Fruit fly (Drosophila melanogaster) whole organism, wandering third instar larva: ENCODE measurements around the gene VhaPPA1-2.
A peak's percentile ranks its signal among the peaks of the same experiment; 100 is the strongest.

Experiments used
- Abd-B ChIP-seq: fragments of >200 bp; optimal IDR thresholded peaks from 2 replicates; lab custom pipeline; 2017; ENCODE audit warnings: missing biosample characterization, missing genetic modification characterization
- CG32264 ChIP-seq: fragments of 200-800 bp; sonication (Bioruptor generic); optimal IDR thresholded peaks from 2 replicates; lab custom pipeline; 2016; ENCODE audit warnings: missing biosample characterization, missing genetic modification characterization
- CG9705 ChIP-seq: fragments of 200-800 bp; sonication (Bioruptor generic); optimal IDR thresholded peaks from 2 replicates; lab custom pipeline; 2018; ENCODE audit warnings: missing biosample characterization, mild to moderate bottlenecking, missing genetic modification characterization
- CrebA ChIP-seq: fragments of 200-800 bp; sonication (Bioruptor generic); optimal IDR thresholded peaks from 2 replicates; lab custom pipeline; 2016; ENCODE audit warnings: missing biosample characterization, mild to moderate bottlenecking, missing genetic modification characterization, borderline replicate concordance
- Dfd ChIP-seq: fragments of >200 bp; optimal IDR thresholded peaks from 2 replicates; lab custom pipeline; 2017; ENCODE audit warnings: missing biosample characterization, missing genetic modification characterization
- Dif ChIP-seq: fragments of 200-275, 200-300 bp; sonication (Bioruptor generic); optimal IDR thresholded peaks from 2 replicates; lab custom pipeline; 2018; ENCODE audit warnings: missing biosample characterization, missing genetic modification characterization; ENCODE audit not compliant: partially characterized antibody
- GATAd ChIP-seq: sonication (Bioruptor generic); optimal IDR thresholded peaks from 2 replicates; lab custom pipeline; 2016; ENCODE audit warnings: missing biosample characterization, missing genetic modification characterization
- HLH106 ChIP-seq: fragments of 200-800 bp; optimal IDR thresholded peaks from 3 replicates; lab custom pipeline; 2019; ENCODE audit warnings: missing biosample characterization, mild to moderate bottlenecking, missing genetic modification characterization, moderate library complexity
- Hnf4 ChIP-seq: fragments of 200-800 bp; sonication (Bioruptor generic); optimal IDR thresholded peaks from 2 replicates; lab custom pipeline; 2016; ENCODE audit warnings: missing biosample characterization, mild to moderate bottlenecking, missing genetic modification characterization
- Hr78 ChIP-seq: fragments of >200 bp; optimal IDR thresholded peaks from 2 replicates; lab custom pipeline; 2017; ENCODE audit warnings: missing biosample characterization, missing genetic modification characterization
- Hr83 ChIP-seq: fragments of 200-300 bp; sonication (Bioruptor generic); optimal IDR thresholded peaks from 2 replicates; lab custom pipeline; 2016; ENCODE audit warnings: missing biosample characterization, mild to moderate bottlenecking, missing genetic modification characterization, moderate library complexity; ENCODE audit not compliant: poor library complexity, severe bottlenecking
- Jra ChIP-seq: sonication (Bioruptor generic); optimal IDR thresholded peaks from 2 replicates; lab custom pipeline; 2016; ENCODE audit warnings: missing biosample characterization, missing genetic modification characterization
- Mio ChIP-seq: sonication (Bioruptor generic); optimal IDR thresholded peaks from 2 replicates; lab custom pipeline; 2016; ENCODE audit warnings: missing biosample characterization, missing genetic modification characterization
- Myc ChIP-seq: fragments of >200 bp; optimal IDR thresholded peaks from 2 replicates; lab custom pipeline; 2017
- N ChIP-seq: fragments of >200 bp; optimal IDR thresholded peaks from 2 replicates; lab custom pipeline; 2018; ENCODE audit warnings: missing biosample characterization, missing external identifiers, missing genetic modification characterization
- OdsH ChIP-seq: fragments of 200-800 bp; sonication (Bioruptor generic); optimal IDR thresholded peaks from 2 replicates; lab custom pipeline; 2016; ENCODE audit warnings: missing biosample characterization, mild to moderate bottlenecking, missing genetic modification characterization
- Rel ChIP-seq, 2 experiments: fragments of 200-800 bp; sonication (Bioruptor generic) in 1 of 2; optimal IDR thresholded peaks; 2 replicates in 1 of 2; 3 replicates in 1 of 2; lab custom pipeline; 2016 to 2019; ENCODE audit warnings: mild to moderate bottlenecking in 2 of 2, missing biosample characterization in 2 of 2, missing genetic modification characterization in 2 of 2, moderate library complexity in 1 of 2
- Sp1 ChIP-seq: fragments of 200-800 bp; sonication (Bioruptor generic); optimal IDR thresholded peaks from 3 replicates; lab custom pipeline; 2019; ENCODE audit warnings: missing biosample characterization, mild to moderate bottlenecking, missing genetic modification characterization, moderate library complexity
- Vsx2 ChIP-seq: fragments of 200-300, 225-300 bp; sonication (Bioruptor generic); optimal IDR thresholded peaks from 2 replicates; lab custom pipeline; 2018; ENCODE audit warnings: missing biosample characterization, missing genetic modification characterization; ENCODE audit not compliant: partially characterized antibody
- br ChIP-seq: fragments of 200-800 bp; sonication (Bioruptor generic); optimal IDR thresholded peaks from 2 replicates; lab custom pipeline; 2016; ENCODE audit warnings: missing biosample characterization, missing genetic modification characterization
- dl ChIP-seq, 2 experiments: fragments of 175-275, 200-275 bp in 1 of 2; fragments of 200-275 bp in 1 of 2; sonication (Bioruptor generic); optimal IDR thresholded peaks; lab custom pipeline; 2018; ENCODE audit warnings: mild to moderate bottlenecking in 2 of 2, missing biosample characterization in 2 of 2, missing genetic modification characterization in 2 of 2, moderate library complexity in 2 of 2; ENCODE audit not compliant: partially characterized antibody in 2 of 2, insufficient read depth in 1 of 2
- dmrt93B ChIP-seq: fragments of 200-800 bp; sonication (Bioruptor generic); optimal IDR thresholded peaks from 2 replicates; lab custom pipeline; 2018; ENCODE audit warnings: missing biosample characterization, mild to moderate bottlenecking, missing genetic modification characterization
- dsf ChIP-seq: sonication (Bioruptor generic); optimal IDR thresholded peaks from 2 replicates; lab custom pipeline; 2016; ENCODE audit warnings: missing biosample characterization, missing genetic modification characterization, borderline replicate concordance
- foxo ChIP-seq, 2 experiments: fragments of 200-800 bp; sonication (Bioruptor generic); optimal IDR thresholded peaks; 2 replicates in 1 of 2; 3 replicates in 1 of 2; lab custom pipeline; 2016 to 2017; ENCODE audit warnings: missing biosample characterization in 2 of 2, missing genetic modification characterization in 2 of 2
- fru ChIP-seq: fragments of 200-800 bp; sonication (Bioruptor generic); optimal IDR thresholded peaks from 3 replicates; lab custom pipeline; 2016; ENCODE audit warnings: missing biosample characterization, mild to moderate bottlenecking, missing genetic modification characterization
- h ChIP-seq: fragments of 200-800 bp; sonication (Bioruptor generic); optimal IDR thresholded peaks from 3 replicates; lab custom pipeline; 2016; ENCODE audit warnings: missing biosample characterization, mild to moderate bottlenecking, missing genetic modification characterization
- jim ChIP-seq: fragments of 175-275, 200-325 bp; sonication (Bioruptor generic); optimal IDR thresholded peaks from 2 replicates; lab custom pipeline; 2016; ENCODE audit warnings: missing biosample characterization, mild to moderate bottlenecking, missing genetic modification characterization
- psq ChIP-seq: fragments of 200-800 bp; sonication (Bioruptor generic); optimal IDR thresholded peaks from 3 replicates; lab custom pipeline; 2017; ENCODE audit warnings: missing biosample characterization, mild to moderate bottlenecking, missing genetic modification characterization, moderate library complexity
- rgr ChIP-seq: fragments of 200-800 bp; sonication (Bioruptor generic); optimal IDR thresholded peaks from 3 replicates; lab custom pipeline; 2016; ENCODE audit warnings: missing biosample characterization, mild to moderate bottlenecking, missing genetic modification characterization
- sage ChIP-seq: fragments of 200-800 bp; sonication (Bioruptor generic); optimal IDR thresholded peaks from 2 replicates; lab custom pipeline; 2016; ENCODE audit warnings: missing biosample characterization, mild to moderate bottlenecking, missing genetic modification characterization
- sv ChIP-seq: fragments of 200-800 bp; sonication (Bioruptor generic); optimal IDR thresholded peaks from 3 replicates; lab custom pipeline; 2016; ENCODE audit warnings: missing biosample characterization, missing genetic modification characterization
- usp ChIP-seq: fragments of >200 bp; optimal IDR thresholded peaks from 2 replicates; lab custom pipeline; 2017; ENCODE audit warnings: missing biosample characterization, missing genetic modification characterization
- woc ChIP-seq: sonication (Bioruptor generic); optimal IDR thresholded peaks from 2 replicates; lab custom pipeline; 2016; ENCODE audit warnings: missing biosample characterization, mild to moderate bottlenecking, missing genetic modification characterization

The VhaPPA1-2 gene

DNA sequence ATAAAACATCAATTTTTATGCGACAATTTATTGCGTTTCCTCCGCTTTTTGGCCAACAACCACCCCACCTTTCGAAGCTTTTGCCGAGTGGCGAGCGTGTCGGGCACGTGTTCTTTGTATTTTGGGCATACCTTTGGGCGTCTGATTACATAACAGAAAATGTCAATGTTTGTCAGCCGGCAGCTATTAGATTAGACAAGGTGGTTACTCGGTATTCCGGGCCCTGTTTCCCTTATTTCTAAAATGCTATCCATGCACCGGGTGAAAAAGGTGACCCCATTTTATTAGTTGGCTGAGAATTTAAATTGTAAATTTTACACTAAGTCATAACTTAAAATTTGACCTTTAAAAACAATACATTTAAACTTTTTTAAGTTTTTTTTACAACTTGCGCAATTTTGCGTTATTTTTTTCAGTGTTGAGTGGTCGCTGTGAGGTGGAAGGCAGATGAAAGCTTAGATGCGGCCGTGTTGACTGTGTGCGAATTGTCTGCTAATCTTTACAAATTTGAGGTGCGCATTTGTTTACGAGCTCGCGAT, 12.4 kb upstream of the VhaPPA1-2 start:
- no peak for TF ChIP-seq woc (GFP tag; lab: Kevin White, UChicago)
- no peak for TF ChIP-seq fru (GFP tag; lab: Kevin White, UChicago)
- no peak for TF ChIP-seq sage (GFP tag; lab: Kevin White, UChicago)
- no peak for TF ChIP-seq dl (GFP tag; optimal IDR thresholded peaks at IDR 0.05; lab: Kevin White, UChicago; ENCODE audit: insufficient read depth in 1 of 2, partially characterized antibody in 2 of 2)
- TF ChIP-seq OdsH: no peak
- TF ChIP-seq, all 38 proteins: peak for 0

DNA sequence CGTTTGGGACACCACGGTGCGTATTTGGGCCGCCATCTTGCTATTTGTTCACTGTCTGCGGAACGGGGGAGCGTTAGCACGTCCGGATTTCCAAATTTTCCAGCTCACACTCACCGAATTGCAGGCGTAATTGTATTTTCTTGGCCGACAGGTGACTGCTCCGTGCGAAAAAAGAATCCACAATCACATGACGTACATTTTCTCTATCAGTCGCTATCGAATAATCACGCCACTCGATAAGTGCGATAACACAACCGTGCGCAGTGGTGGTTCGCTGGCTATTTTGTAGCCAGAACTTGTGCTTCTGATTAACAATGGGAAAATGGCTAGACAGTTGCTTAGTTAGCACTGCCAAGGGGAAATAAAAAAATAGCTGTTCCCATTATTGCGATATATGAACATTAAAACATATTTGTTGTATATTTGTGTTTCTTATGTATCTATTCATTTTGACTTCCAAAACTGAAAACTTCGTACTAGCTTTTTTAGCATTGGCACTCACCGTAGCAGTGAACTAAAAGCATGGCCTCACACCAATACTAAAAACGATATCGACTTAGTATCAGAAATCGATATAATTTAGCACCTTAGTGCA, 3.9 kb upstream of the VhaPPA1-2 start, which contains the start of gene VhaPPA1-1:
VhaPPA1-1 (minus strand) TSS at position 225 of the 595 bp plus-strand sequence.
- TF ChIP-seq woc (GFP tag; lab: Kevin White, UChicago) (peak; percentile 89), GATAd (GFP tag; lab: Kevin White, UChicago) (no peak), Jra (GFP tag; lab: Kevin White, UChicago) (no peak), Mio (GFP tag; lab: Kevin White, UChicago) (no peak), HLH106 (tag; lab: Kevin White, UChicago) (peak; percentile 40), Sp1 (GFP tag; lab: Kevin White, UChicago) (peak; percentile 32), Hr83 (no peak), Myc (lab: Kevin White, UChicago) (peak; percentile 99), rgr (GFP tag; lab: Kevin White, UChicago) (peak; percentile 0), br (GFP tag; lab: Kevin White, UChicago) (no peak), foxo (GFP tag; optimal IDR thresholded peaks at IDR 0.05; lab: Kevin White, UChicago) (peak in 1 of 2 experiments; percentile 20), Abd-B (GFP tag; lab: Kevin White, UChicago) (no peak), dl (GFP tag; optimal IDR thresholded peaks at IDR 0.05; lab: Kevin White, UChicago; ENCODE audit: insufficient read depth in 1 of 2, partially characterized antibody in 2 of 2) (no peak), h (GFP tag; lab: Kevin White, UChicago) (peak; percentile 39), Dfd (no peak)

DNA sequence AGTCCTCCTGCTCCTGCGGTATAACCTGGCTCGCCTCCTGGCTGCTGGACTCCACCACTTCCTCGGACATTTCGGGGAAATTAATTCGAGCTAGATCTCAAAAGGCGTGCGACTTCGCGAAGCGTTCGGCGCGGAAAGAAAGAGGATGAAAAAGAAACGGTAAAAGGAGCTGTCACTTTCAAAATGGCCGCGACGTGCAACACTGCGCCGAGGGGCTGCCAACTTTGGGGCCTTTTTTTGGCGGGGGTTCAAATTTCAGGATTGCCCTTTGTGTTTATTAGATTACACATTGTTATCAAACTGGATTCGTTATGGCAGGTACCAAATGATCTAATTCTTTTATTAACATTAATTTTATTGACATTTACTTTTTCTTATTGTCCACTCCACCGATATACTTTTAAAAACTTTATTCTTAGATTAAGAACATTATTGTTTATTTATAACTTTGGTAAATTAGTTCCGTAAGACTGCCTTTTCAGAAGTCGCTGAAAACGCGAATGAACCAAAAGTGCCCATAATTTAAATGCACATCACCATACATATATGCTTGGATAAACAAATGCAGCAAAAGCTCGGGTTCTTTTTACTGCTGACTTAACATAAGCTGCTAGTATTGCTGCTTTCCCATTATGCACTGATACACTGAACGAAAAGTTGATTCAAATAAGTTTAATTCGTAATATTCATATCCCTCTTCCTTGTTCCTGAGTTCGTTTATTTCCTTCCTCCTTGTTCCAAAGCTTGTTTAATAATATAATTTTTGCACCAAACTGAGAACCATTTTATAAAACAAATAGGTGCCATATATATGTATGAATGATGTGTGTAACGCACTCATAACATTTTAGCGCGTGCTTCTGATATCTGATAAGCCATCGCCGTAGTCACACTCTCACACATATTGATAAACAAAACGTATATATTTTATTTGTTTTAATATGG, 1.6 kb upstream of the VhaPPA1-2 start, which contains the start of gene RpS5b:
RpS5b (minus strand) TSS at position 156 of the 945 bp plus-strand sequence.
- TF ChIP-seq dmrt93B (GFP tag; lab: Kevin White, UChicago): peak; percentile 25
- TF ChIP-seq Hr83: no peak
- TF ChIP-seq usp (GFP tag; lab: Kevin White, UChicago): no peak
- TF ChIP-seq Jra (GFP tag; lab: Kevin White, UChicago): no peak
- peak; percentile 27 for TF ChIP-seq HLH106 (tag; lab: Kevin White, UChicago)
- TF ChIP-seq Dif (GFP tag; lab: Kevin White, UChicago): no peak
- TF ChIP-seq h (GFP tag; lab: Kevin White, UChicago): peak; percentile 30
- no peak for TF ChIP-seq N (GFP tag; lab: Kevin White, UChicago)
- no peak for TF ChIP-seq foxo (GFP tag; optimal IDR thresholded peaks at IDR 0.05; lab: Kevin White, UChicago)
- TF ChIP-seq rgr (GFP tag; lab: Kevin White, UChicago): peak; percentile 9
- TF ChIP-seq Rel (GFP tag; optimal IDR thresholded peaks at IDR 0.05; lab: Kevin White, UChicago): no peak
- TF ChIP-seq Rel (tag; optimal IDR thresholded peaks at IDR 0.05; lab: Kevin White, UChicago): peak; percentile 7
- TF ChIP-seq CG9705 (GFP tag; lab: Kevin White, UChicago): peak; percentile 42
- TF ChIP-seq Hr78 (GFP tag; lab: Kevin White, UChicago): no peak
- TF ChIP-seq psq: peak; percentile 26
- TF ChIP-seq jim (GFP tag; lab: Kevin White, UChicago): no peak
- TF ChIP-seq Abd-B (GFP tag; lab: Kevin White, UChicago): no peak
- no peak for TF ChIP-seq Vsx2 (GFP tag; lab: Kevin White, UChicago)

DNA sequence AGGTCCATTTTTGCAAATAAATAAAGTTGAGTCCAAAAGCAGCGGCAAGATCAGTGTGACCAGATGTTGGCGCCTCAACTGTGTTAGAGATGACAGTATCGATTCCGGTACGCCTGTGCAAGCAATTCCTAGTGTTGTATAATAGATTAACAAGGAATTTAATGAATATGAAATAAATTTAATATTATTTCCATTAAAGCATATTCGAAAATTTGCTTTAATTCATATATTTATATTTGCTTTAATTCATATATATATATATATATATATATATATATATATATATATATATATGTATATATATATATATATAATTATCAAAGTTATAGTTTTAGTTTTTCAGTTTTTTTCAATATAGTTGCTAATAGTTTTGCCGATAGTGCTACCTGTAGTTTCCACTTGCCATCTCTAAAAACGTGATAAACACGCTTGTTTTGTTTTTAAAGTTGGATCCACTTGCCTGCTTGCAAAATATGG, 1.8 kb downstream of the VhaPPA1-2 start, which contains the start of the genes Nup93-2 and CG3817:
Nup93-2 (minus strand) TSS at position 93 of the 477 bp plus-strand sequence.
CG3817 (plus strand) TSS at position 460 of the 477 bp plus-strand sequence.
- TF ChIP-seq Mio (GFP tag; lab: Kevin White, UChicago) (no peak), sage (GFP tag; lab: Kevin White, UChicago) (no peak), foxo (GFP tag; optimal IDR thresholded peaks at IDR 0.05; lab: Kevin White, UChicago) (peak in 1 of 2 experiments; percentile 84), Jra (GFP tag; lab: Kevin White, UChicago) (no peak), br (GFP tag; lab: Kevin White, UChicago) (no peak), Rel (GFP tag; optimal IDR thresholded peaks at IDR 0.05; lab: Kevin White, UChicago) (no peak), Rel (tag; optimal IDR thresholded peaks at IDR 0.05; lab: Kevin White, UChicago) (no peak), Myc (lab: Kevin White, UChicago) (peak; percentile 53), woc (GFP tag; lab: Kevin White, UChicago) (peak; percentile 61), Vsx2 (GFP tag; lab: Kevin White, UChicago) (no peak), dsf (no peak), jim (GFP tag; lab: Kevin White, UChicago) (no peak), Hnf4 (GFP tag; lab: Kevin White, UChicago) (no peak), CrebA (GFP tag; lab: Kevin White, UChicago) (no peak), N (GFP tag; lab: Kevin White, UChicago) (no peak), sv (no peak), fru (GFP tag; lab: Kevin White, UChicago) (no peak), Dfd (no peak), Abd-B (GFP tag; lab: Kevin White, UChicago) (no peak), h (GFP tag; lab: Kevin White, UChicago) (peak; percentile 25), CG32264 (GFP tag; lab: Kevin White, UChicago) (no peak), Hr78 (GFP tag; lab: Kevin White, UChicago) (no peak), OdsH (peak; percentile 16), dl (GFP tag; optimal IDR thresholded peaks at IDR 0.05; lab: Kevin White, UChicago; ENCODE audit: insufficient read depth in 1 of 2, partially characterized antibody in 2 of 2) (no peak), GATAd (GFP tag; lab: Kevin White, UChicago) (no peak), psq (peak; percentile 62)
